Worm (Caenorhabditis elegans) whole organism, mixed stage, embryonic: ENCODE data around the gene lido-8.

Source experiments
- M03D4.4 ChIP-seq: sonication (generic microtip); optimal IDR thresholded peaks from 2 replicates; lab custom pipeline; 2017; ENCODE audit warnings: mild to moderate bottlenecking, missing genetic modification characterization, missing compliant biosample characterization
- blmp-1 ChIP-seq: fragments of 150-350 bp; optimal IDR thresholded peaks from 2 replicates; lab custom pipeline; 2014; ENCODE audit warnings: missing biosample characterization, missing genetic modification characterization
- ceh-39 ChIP-seq: fragments of 150-350 bp; optimal IDR thresholded peaks from 2 replicates; lab custom pipeline; 2014; ENCODE audit warnings: missing biosample characterization, missing genetic modification characterization
- ceh-43 ChIP-seq: fragments of 200-800 bp; sonication (Bioruptor generic); optimal IDR thresholded peaks from 2 replicates; lab custom pipeline; 2018; ENCODE audit warnings: mild to moderate bottlenecking, missing genetic modification characterization, moderate library complexity, missing compliant biosample characterization
- ceh-83 ChIP-seq: fragments of 200-800 bp; sonication (Bioruptor generic); optimal IDR thresholded peaks from 2 replicates; lab custom pipeline; 2018; ENCODE audit warnings: mild to moderate bottlenecking, missing genetic modification characterization, missing compliant biosample characterization
- cnd-1 ChIP-seq: fragments of 200-800 bp; sonication (Bioruptor generic); optimal IDR thresholded peaks from 2 replicates; lab custom pipeline; 2018; ENCODE audit warnings: mild to moderate bottlenecking, missing genetic modification characterization, missing compliant biosample characterization
- drap-1 ChIP-seq: fragments of 200-800 bp; sonication (Bioruptor generic); optimal IDR thresholded peaks from 3 replicates; lab custom pipeline; 2018; ENCODE audit warnings: mild to moderate bottlenecking, missing genetic modification characterization, missing compliant biosample characterization
- elt-1 ChIP-seq: sonication (generic microtip); optimal IDR thresholded peaks from 2 replicates; lab custom pipeline; 2017; ENCODE audit warnings: missing genetic modification characterization, mild to moderate bottlenecking, missing compliant biosample characterization, antibody characterized with exemption, moderate library complexity, borderline replicate concordance; ENCODE audit not compliant: insufficient read depth
- lin-13 ChIP-seq: fragments of 150-350 bp; optimal IDR thresholded peaks from 2 replicates; lab custom pipeline; 2014; ENCODE audit warnings: missing biosample characterization, missing genetic modification characterization
- lin-32 ChIP-seq: fragments of 200-800 bp; sonication (Bioruptor generic); optimal IDR thresholded peaks from 2 replicates; lab custom pipeline; 2018; ENCODE audit warnings: mild to moderate bottlenecking, missing genetic modification characterization, missing compliant biosample characterization
- lsy-2 ChIP-seq: fragments of 150-350 bp; optimal IDR thresholded peaks from 2 replicates; lab custom pipeline; 2014; ENCODE audit warnings: missing biosample characterization, missing genetic modification characterization
- mab-5 ChIP-seq: fragments of 150-350 bp; optimal IDR thresholded peaks from 2 replicates; lab custom pipeline; 2014; ENCODE audit warnings: missing biosample characterization, missing genetic modification characterization
- nhr-12 ChIP-seq: fragments of 150-350 bp; optimal IDR thresholded peaks from 2 replicates; lab custom pipeline; 2014; ENCODE audit warnings: missing biosample characterization, missing genetic modification characterization
- nhr-2 ChIP-seq: fragments of 150-350 bp; optimal IDR thresholded peaks from 2 replicates; lab custom pipeline; 2014; ENCODE audit warnings: missing biosample characterization, missing genetic modification characterization
- nhr-28 ChIP-seq: fragments of 150-350 bp; optimal IDR thresholded peaks from 2 replicates; lab custom pipeline; 2014; ENCODE audit warnings: missing biosample characterization, missing genetic modification characterization
- pha-4 ChIP-seq: fragments of 150-350 bp; optimal IDR thresholded peaks from 2 replicates; lab custom pipeline; 2018; ENCODE audit warnings: missing biosample characterization, missing genetic modification reagents, missing genetic modification characterization
- sptf-1 ChIP-seq: sonication (generic microtip); optimal IDR thresholded peaks from 2 replicates; lab custom pipeline; 2017; ENCODE audit warnings: mild to moderate bottlenecking, missing genetic modification characterization, moderate library complexity, missing compliant biosample characterization
- zip-8 ChIP-seq: fragments of 150-350 bp; optimal IDR thresholded peaks from 2 replicates; lab custom pipeline; 2014; ENCODE audit warnings: missing biosample characterization, missing genetic modification characterization
- ztf-11 ChIP-seq: fragments of 150-350 bp; optimal IDR thresholded peaks from 2 replicates; lab custom pipeline; 2014; ENCODE audit warnings: missing biosample characterization, missing genetic modification characterization

The lido-8 gene

DNA sequence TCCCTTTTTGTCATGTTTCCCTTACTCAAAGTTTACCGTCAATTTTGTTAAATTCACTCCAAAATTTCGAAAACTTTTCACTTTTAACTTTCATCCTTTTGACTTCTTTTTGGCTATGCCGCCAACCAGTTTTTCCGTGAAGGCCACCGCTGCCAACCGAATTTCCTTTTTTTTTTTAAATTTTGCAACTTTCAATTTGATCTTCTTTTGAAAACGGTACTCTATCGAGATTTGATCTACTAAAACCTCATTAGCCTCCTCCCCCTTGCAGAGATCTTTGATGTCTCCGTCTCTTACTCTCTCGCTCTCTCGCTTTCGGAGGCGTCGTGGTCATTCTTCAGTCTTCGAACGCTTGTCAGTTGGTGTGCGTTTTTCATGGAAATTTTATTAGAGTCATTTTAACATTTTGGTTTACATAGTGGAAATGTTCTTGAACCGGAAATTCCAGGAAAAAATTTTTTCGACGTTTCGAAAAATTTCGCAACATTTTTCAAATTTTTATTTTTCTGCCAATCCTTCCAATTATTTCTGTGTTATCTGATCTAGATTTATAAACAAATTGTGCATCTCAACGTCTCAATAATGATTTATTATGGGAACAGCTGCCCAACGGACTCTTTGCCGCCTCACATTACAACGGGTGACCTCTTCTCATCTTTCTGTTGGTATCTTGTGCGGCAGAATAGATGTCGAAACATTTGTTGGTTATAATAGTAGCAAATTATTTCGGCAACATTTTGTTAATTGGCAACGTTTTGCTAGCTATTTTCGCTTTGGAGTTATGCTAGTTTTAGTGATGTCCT, 2.0 kb upstream of the lido-8 start (continued):
- TF ChIP-seq ceh-83 (GFP tag; lab: Kevin White, UChicago) (no peak), pha-4 (tag; lab: Kevin White, UChicago) (no peak)

DNA sequence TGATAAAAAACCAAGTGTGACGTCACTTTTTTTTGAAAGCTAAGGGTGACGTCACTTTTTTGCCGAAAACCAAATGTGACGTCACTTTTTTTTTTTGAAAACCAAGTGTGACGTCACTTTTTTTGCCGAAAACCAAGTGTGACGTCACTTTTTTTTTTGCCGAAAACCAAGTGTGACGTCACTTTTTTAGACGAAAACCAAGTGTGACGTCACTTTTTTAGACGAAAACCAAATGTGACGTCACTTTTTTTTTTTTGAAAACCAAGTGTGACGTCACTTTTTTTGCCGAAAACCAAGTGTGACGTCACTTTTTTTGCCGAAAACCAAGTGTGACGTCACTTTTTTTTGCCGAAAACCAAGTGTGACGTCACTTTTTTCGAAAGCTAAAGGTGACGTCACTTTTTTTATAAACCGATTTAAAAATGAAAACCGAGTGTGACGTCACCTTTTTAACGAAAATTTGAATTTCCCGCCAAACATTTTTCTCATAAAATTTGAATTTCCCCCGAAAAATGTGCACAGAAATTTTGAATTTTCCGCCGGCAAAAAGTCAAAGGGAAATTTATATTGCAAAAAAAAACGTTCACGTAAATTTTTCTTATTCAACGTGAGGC, 1.1 kb downstream of the lido-8 start:
- no peak for TF ChIP-seq lsy-2 (tag; lab: Kevin White, UChicago)
- no peak for TF ChIP-seq sptf-1 (tag; lab: Kevin White, UChicago)
- no peak for TF ChIP-seq lin-32 (GFP tag; lab: Kevin White, UChicago)
- TF ChIP-seq zip-8, result peak; percentile 100
- no peak for TF ChIP-seq ceh-39 (tag; lab: Kevin White, UChicago)
- no peak for TF ChIP-seq mab-5 (tag; lab: Kevin White, UChicago)
- no peak for TF ChIP-seq nhr-2
- TF ChIP-seq lin-13 (tag; lab: Kevin White, UChicago), result no peak

DNA sequence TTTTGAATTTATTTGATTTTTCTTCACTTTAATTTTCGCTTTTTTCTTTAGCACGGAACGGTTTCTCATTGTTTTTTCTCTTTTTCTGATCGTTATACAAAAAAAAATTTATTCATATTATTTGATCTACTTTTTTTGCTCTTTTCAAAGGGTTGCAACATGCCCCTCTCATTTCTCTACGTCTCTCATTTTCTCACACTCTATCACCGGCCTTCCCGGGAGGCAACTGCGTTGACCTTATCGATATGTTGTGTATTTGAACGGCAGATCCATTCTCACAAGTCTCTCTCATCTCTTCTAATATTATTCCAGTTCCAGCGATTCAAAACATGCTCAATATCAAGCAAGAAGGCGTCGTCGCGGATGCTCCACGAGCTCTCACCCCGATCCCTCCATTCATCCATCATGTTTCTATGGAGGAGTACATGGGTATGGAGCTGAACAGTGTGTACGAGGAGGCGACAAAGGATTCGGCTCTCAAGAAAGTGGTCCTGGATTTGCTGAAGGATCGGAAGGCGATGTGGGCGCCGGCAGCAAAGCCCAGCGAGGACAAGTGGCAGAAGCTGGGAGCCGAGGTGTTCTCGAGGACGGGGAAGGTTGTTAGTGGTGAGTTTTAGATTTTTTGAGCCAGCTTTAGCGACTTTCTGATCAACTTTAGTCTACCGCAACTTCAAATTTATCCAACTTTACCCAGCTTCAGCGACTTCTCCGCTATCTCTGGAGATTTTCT, 3.9 kb downstream of the lido-8 start, which contains the start of gene lido-9:
lido-9 (plus strand) TSS at position 234 of the 730 bp plus-strand sequence.
- TF ChIP-seq cnd-1 (tag; lab: Kevin White, UChicago) (peak; percentile 24), ceh-83 (GFP tag; lab: Kevin White, UChicago) (peak; percentile 19), lin-13 (tag; lab: Kevin White, UChicago) (no peak), drap-1 (no peak)
- TF ChIP-seq, all 35 proteins: peak for 2

DNA sequence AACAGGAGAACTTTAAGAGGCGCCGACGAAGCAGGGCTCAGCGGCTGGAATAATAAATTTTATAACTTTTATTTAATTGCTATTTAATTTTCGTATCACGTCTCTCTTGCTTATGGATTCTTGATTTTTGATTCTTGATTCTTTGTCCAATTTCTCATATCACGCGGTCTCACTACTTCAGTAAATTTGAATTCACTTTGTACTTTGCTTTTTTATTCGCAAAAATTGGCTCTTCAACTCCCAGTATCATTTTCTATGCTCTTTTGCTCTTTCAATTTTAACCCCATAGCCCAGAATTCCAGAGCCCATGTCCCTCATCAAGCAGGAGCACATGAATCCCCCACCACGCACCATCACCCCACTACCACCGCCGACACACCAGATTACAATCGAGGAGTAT, 5.4 kb downstream of the lido-8 start, which contains the start of gene lido-10:
lido-10 (plus strand) TSS at position 301 of the 400 bp plus-strand sequence.
- TF ChIP-seq lsy-2 (tag; lab: Kevin White, UChicago) (no peak), elt-1 (tag; lab: Kevin White, UChicago) (no peak), M03D4.4 (tag; lab: Kevin White, UChicago) (no peak)

DNA sequence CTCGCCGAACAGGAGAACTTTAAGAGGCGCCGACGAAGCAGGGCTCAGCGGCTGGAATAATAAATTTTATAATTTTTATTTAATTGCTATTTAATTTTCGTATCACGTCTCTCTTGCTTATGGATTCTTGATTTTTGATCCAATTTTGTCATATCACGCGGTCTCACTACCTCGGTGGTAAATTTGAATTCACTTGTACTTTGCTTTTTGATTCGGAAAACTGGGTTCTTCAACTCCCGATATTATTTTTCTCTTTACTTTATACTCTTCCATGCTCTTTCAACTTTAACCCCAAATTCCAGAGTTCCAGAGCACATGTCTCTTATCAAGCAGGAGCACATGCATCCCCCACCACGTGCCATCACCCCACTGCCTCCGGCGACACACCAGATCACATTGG, 6.8 kb downstream of the lido-8 start, which contains the start of gene lido-11:
lido-11 (plus strand) TSS at position 301 of the 400 bp plus-strand sequence.
- no peak for TF ChIP-seq lin-32 (GFP tag; lab: Kevin White, UChicago)
- TF ChIP-seq mab-5 (tag; lab: Kevin White, UChicago), result no peak
- no peak for TF ChIP-seq ceh-43 (GFP tag; lab: Kevin White, UChicago)

DNA sequence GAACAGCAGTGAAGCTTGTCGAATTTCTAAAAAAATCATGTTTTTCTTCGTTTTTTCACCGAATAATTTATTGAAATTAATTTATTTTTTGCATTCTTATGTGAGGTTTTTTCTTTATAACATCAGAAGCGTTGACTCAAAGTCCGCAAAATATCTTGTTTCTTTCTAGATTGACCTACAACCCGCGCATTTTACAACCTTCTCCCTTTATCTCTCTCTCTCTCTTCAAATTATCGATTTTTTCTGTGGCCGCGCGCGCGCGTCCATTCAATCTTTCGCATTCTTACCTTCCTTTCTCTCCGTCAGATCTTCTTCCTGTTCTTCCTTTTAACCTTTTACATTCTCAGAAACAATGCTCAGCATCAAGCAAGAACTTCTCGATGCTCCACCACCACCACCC, 8.7 kb downstream of the lido-8 start, which contains the start of gene lido-12:
lido-12 (plus strand) TSS at position 301 of the 400 bp plus-strand sequence.
- TF ChIP-seq nhr-28 (no peak), ztf-11 (tag; lab: Kevin White, UChicago) (no peak)

DNA sequence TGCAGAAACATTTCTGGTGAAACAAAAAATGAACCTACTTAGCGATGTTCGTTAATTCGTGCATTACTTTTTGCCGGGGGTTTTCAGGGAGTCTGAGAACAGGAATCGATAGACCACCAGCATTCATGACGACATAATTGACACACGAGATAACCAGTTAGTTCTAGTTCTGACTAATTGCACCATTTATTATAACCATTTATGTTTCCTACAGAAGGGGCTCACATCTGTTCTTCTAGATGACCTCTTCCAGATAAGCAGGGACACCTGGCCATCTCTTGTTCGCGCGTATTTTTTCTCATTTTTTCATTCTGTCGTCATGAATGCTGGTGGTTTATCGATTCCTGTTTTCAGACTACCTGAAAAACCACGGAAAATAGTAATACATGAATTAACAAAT, 11.6 kb downstream of the lido-8 start, which contains the start of gene sdz-5:
sdz-5 (plus strand) TSS at position 301 of the 400 bp plus-strand sequence.
- no peak for TF ChIP-seq blmp-1 (tag; lab: Kevin White, UChicago)
- peak; percentile 8 for TF ChIP-seq ceh-39 (tag; lab: Kevin White, UChicago)
- TF ChIP-seq, all 35 proteins: peak for 1

DNA sequence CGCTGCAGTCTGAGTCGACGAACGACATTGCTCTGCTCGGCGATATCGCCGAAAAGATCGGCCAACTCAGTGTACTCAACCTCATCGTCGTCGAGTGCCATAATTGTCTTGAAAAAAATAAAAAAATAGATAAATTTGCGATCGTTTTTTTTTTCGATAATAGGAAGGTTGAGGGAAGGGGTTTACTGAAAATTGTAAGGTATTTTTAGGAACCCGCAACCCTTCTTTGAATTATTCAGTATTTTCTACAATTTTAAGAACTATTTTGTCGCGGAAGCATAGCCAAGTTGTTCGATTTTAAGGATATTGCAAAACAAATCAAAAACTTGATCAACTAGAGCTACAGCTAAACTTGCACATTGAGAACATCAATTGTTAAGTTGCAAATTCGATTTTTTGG, 15.3 kb downstream of the lido-8 start, which contains the start of gene C41H7.9:
C41H7.9 (minus strand) TSS at position 101 of the 400 bp plus-strand sequence.
- no peak for TF ChIP-seq nhr-12 (tag; lab: Kevin White, UChicago)
